Worm (Caenorhabditis elegans) whole organism, L1 larva: ENCODE data around the gene ugt-8.

Experiments used
- C34B4.2 ChIP-seq: sonication (generic microtip); optimal IDR thresholded peaks from 2 replicates; lab custom pipeline; 2017; ENCODE audit warnings: mild to moderate bottlenecking, missing genetic modification characterization, missing compliant biosample characterization
- nhr-85 ChIP-seq: sonication (generic microtip); peaks from one replicate; lab custom pipeline; 2016; ENCODE audit warnings: missing genetic modification characterization, inconsistent platforms, missing compliant biosample characterization

- TF ChIP-seq C34B4.2 (tag; lab: Kevin White, UChicago) (no peak), nhr-85 (tag; lab: Kevin White, UChicago) (peak; percentile 90)
Observed at ce11 chrV:4908591-4908990, 4.9 kb downstream of the ugt-8 start, which contains the start of gene ugt-13.
